Fruit fly (Drosophila melanogaster): ENCODE data around the gene CG31933.

- no peak for TF ChIP-seq Camta (GFP tag; optimal IDR thresholded peaks at IDR 0.05)
- no peak for TF ChIP-seq CG17612 (GFP tag; IDR thresholded peaks at IDR 0.05)
- TF ChIP-seq crc (GFP tag; optimal IDR thresholded peaks at IDR 0.05): no peak
These were observed 46.4 kb upstream of the CG31933 start, which contains the start of gene CG7295 for dm6 chr2L:1869503-1869902.
